Worm (Caenorhabditis elegans) whole organism, midembryonic: ENCODE data around the gene fbxl-1.

ENCODE experiments used
- T22C8.4 ChIP-seq: fragments of 200-800 bp; sonication (Bioruptor generic); IDR thresholded peaks from 2 replicates; pipeline ENCODE4 v1.3.6; 2022; ENCODE audit warnings: missing genetic modification characterization, missing compliant biosample characterization
- cog-1 ChIP-seq: sonication (generic microtip); optimal IDR thresholded peaks from 2 replicates; lab custom pipeline; 2016; ENCODE audit warnings: missing genetic modification characterization, missing compliant biosample characterization
- flt-1 ChIP-seq: fragments of 200-800 bp; sonication (Bioruptor generic); IDR thresholded peaks from 2 replicates; pipeline ENCODE4 v1.3.6; 2022; ENCODE audit warnings: missing genetic modification characterization, missing compliant biosample characterization
- klf-2 ChIP-seq: fragments of 200-800 bp; sonication (Bioruptor generic); conservative IDR thresholded peaks from 2 replicates; pipeline ENCODE4 v1.3.6; 2022; ENCODE audit warnings: missing genetic modification reagents, missing genetic modification characterization, missing compliant biosample characterization
- med-1 ChIP-seq: sonication (generic microtip); optimal IDR thresholded peaks from 2 replicates; lab custom pipeline; 2017; ENCODE audit warnings: missing genetic modification characterization, mild to moderate bottlenecking, missing compliant biosample characterization, antibody characterized with exemption, missing genetic modification reagents; ENCODE audit not compliant: insufficient read depth
- ref-1 ChIP-seq: fragments of 200-800 bp; sonication (Bioruptor generic); conservative IDR thresholded peaks from 2 replicates; pipeline ENCODE4 v1.3.6; 2022; ENCODE audit warnings: missing genetic modification reagents, missing genetic modification characterization, missing compliant biosample characterization
- tab-1 ChIP-seq: fragments of 200-800 bp; sonication (Bioruptor generic); IDR thresholded peaks from 2 replicates; pipeline ENCODE4 v1.3.6; 2022; ENCODE audit warnings: missing genetic modification characterization, missing compliant biosample characterization
- ztf-23 ChIP-seq: fragments of 200-800 bp; sonication (Bioruptor generic); IDR thresholded peaks from 2 replicates; pipeline ENCODE4 v1.3.6; 2022; ENCODE audit warnings: missing genetic modification reagents, missing genetic modification characterization, missing compliant biosample characterization
- ztf-29 ChIP-seq: fragments of 200-800 bp; sonication (Bioruptor generic); IDR thresholded peaks from 2 replicates; pipeline ENCODE4 v1.3.6; 2022; ENCODE audit warnings: missing genetic modification reagents, missing genetic modification characterization, missing compliant biosample characterization

fbxl-1 gene

DNA sequence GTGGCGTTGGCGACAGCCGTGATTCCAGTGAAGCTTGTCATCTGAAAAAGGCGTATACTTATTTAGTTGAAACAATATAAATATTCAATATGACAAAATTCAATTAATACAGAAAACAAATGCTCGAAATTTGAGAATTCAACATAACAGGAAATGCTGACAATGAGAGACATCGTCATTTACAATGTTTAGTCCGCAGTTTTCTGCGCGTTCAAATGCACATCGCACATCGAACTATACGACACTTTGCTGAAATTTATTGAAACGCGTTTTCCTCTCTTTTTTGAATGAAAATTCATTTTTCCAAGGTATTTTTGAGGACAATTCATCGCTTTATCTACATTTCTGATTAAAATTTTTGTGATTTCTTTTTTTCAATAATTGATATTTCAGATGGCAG, 16.4 kb downstream of the fbxl-1 start, which contains the start of the genes pbs-6 and cids-1:
Gene pbs-6 (minus strand): TSS at position 41 of the 400 bp plus-strand sequence.
Gene cids-1 (plus strand): TSS at position 394 of the 400 bp plus-strand sequence.
- TF ChIP-seq tab-1 (GFP tag; lab: Robert Waterston, UW): no peak
- no peak for TF ChIP-seq med-1 (GFP tag; lab: Kevin White, UChicago)
- TF ChIP-seq ztf-23 (GFP tag; lab: Robert Waterston, UW): no peak
- TF ChIP-seq T22C8.4: no peak
- TF ChIP-seq ztf-29 (GFP tag; lab: Robert Waterston, UW): no peak
- TF ChIP-seq cog-1: no peak
- TF ChIP-seq klf-2: no peak
- TF ChIP-seq flt-1: no peak
- no peak for TF ChIP-seq ref-1 (GFP tag; lab: Robert Waterston, UW)

DNA sequence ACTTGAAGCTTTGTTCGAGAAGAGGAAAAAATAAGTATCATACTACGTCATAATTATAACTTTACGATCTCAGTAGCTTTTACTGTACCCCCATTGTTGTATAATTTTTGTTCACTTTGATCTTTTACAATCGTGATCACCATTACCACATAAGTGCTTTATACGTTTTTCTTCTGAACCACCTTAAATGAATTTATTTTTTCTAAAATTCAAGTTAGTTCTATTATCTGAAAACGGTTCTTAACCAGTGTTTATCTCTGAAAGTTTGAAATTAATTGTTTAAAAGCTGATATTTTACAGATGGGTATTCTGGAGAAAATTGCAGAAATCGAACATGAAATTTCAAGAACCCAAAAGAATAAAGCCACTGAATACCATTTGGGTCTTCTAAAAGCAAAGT, 18.0 kb downstream of the fbxl-1 start, which contains the start of gene C02F5.3:
Gene C02F5.3 (plus strand): TSS at position 301 of the 400 bp plus-strand sequence.
- TF ChIP-seq cog-1: no peak
- TF ChIP-seq flt-1: no peak
- TF ChIP-seq T22C8.4: no peak
- no peak for TF ChIP-seq ref-1 (GFP tag; lab: Robert Waterston, UW)
- TF ChIP-seq tab-1 (GFP tag; lab: Robert Waterston, UW): no peak
- TF ChIP-seq med-1 (GFP tag; lab: Kevin White, UChicago): no peak
- no peak for TF ChIP-seq ztf-23 (GFP tag; lab: Robert Waterston, UW)
- TF ChIP-seq klf-2: no peak
- no peak for TF ChIP-seq ztf-29 (GFP tag; lab: Robert Waterston, UW)

DNA sequence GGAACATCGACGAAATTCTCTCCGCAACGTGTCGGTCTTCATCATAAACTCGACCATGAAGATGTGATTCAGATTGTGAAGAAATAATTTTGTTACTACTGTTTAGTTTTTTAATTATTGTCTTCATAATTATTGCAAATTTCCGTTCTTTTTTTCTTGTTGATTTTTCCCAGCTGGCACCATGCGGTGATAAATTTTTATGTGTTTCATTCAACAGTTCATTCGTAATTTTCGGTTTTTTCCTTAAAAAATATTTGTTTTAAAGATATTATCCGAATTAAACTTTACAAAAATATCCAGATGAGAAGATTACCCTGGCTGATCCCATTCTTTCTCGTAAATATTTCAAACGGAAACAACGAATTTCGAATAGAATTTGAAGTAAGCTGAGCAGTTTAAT, 19.4 kb downstream of the fbxl-1 start, which contains the start of gene C02F5.13:
Gene C02F5.13 (plus strand): TSS at position 301 of the 400 bp plus-strand sequence.
- no peak for TF ChIP-seq T22C8.4
- TF ChIP-seq med-1 (GFP tag; lab: Kevin White, UChicago): no peak
- no peak for TF ChIP-seq tab-1 (GFP tag; lab: Robert Waterston, UW)
- TF ChIP-seq flt-1: no peak
- no peak for TF ChIP-seq ztf-29 (GFP tag; lab: Robert Waterston, UW)
- TF ChIP-seq ztf-23 (GFP tag; lab: Robert Waterston, UW): no peak

DNA sequence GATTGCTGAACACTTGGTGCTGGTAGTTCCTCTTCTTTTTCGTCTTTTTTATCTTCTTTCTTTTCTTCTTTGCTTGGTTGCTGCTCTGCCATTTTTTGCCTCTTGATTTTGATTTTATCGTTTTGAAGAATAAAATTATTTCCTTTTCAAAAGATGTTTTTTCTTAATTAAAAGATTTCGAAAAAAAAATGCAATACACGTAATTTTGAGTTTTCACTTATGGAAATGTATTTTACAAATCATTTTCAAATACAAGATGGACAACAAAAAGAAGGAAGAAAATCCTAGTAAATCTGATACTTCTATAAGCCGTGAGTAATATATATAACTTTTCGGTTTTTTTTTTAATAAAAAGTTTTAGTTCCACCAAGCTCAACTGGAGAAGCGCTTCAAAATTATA, 21.8 kb downstream of the fbxl-1 start, which contains the start of the genes C02F5.10 and C02F5.2:
Gene C02F5.10 (minus strand): TSS at position 101 of the 400 bp plus-strand sequence.
Gene C02F5.2 (plus strand): TSS at position 239 of the 400 bp plus-strand sequence.
- TF ChIP-seq ztf-29 (GFP tag; lab: Robert Waterston, UW) (no peak), T22C8.4 (no peak), ref-1 (GFP tag; lab: Robert Waterston, UW) (no peak), med-1 (GFP tag; lab: Kevin White, UChicago) (no peak), klf-2 (no peak), cog-1 (no peak), ztf-23 (GFP tag; lab: Robert Waterston, UW) (no peak), tab-1 (GFP tag; lab: Robert Waterston, UW) (no peak), flt-1 (no peak)

DNA sequence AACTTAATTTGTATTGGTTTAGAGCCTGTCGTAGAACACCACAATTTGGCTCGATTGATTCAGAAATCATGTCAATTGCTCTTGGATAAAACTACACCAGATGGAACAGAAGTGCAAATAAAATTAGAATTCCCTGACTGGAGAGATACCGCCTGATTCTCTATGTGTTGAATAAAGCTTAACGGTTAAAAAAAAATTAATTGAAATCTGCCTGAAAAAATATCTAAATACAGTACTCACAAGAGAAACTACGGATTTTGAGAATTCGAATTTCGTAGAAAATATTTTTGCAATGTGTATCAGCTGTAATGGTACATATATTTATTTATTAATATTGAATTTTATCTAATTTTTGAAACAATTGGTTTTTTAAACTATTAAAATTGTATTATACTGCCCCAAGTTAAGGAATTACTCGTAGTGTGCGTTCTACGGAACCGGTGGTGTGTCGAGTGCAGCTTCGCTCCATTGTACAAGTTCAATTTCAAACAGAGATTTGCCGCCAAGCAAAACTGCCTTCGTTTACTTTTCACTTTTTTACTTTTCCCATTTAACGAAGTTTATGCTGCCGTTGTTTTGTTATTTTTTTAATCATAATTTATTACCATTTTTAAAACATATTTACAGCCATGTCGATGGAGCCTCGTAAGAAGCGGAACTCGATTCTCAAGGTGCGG, 22.5 kb downstream of the fbxl-1 start, which contains the start of gene knl-1:
Gene knl-1 (plus strand): TSS at position 626 of the 677 bp plus-strand sequence.
- TF ChIP-seq ztf-23 (GFP tag; lab: Robert Waterston, UW) (peak; percentile 73), ztf-29 (GFP tag; lab: Robert Waterston, UW) (no peak), klf-2 (no peak), T22C8.4 (no peak), med-1 (GFP tag; lab: Kevin White, UChicago) (no peak), tab-1 (GFP tag; lab: Robert Waterston, UW) (no peak), ref-1 (GFP tag; lab: Robert Waterston, UW) (no peak), cog-1 (no peak), flt-1 (0 out of 2 replicates have a peak, but pooled peaks have one; percentile 33)

DNA sequence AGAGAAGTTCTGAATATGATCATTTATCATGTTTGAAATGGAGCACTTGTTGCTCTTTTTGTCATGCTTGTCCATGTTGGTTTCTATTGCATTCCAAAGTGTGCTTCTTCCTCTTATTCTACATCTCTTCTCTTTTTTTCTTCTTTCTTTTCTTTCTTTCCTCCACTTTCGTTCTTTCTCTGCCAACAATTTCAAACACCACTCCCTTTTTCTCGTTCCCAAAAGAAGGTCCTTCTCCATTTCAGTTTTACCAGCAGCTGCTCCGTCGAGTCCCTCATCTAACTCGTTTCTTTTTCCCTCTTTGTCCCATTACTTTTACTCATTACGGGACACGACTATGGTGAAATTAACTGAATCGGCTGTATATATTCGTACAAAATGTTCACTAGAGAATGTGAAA, 27.3 kb downstream of the fbxl-1 start, which contains the start of gene F09G8.5:
Gene F09G8.5 (plus strand): TSS at position 38 of the 400 bp plus-strand sequence.
- no peak for TF ChIP-seq ref-1 (GFP tag; lab: Robert Waterston, UW)
- TF ChIP-seq tab-1 (GFP tag; lab: Robert Waterston, UW): no peak
- no peak for TF ChIP-seq T22C8.4

DNA sequence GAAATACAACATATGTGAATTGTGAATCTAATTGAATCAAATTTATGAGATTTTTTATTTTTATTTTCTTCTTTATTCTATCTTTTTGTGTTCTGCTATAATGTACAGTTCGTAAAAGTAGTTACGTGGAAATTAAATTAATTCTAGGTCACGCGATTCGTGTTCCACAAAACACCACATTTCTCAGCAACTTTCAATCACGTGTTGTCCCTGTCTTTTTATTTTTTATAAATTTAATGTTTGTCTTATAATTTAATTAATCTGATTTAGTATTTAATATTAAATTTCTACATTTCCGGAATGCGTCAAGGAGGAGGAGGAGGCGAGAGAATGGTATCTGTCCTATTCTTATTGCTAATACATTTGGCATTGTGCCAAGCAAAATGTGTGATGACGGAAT, 30.4 kb downstream of the fbxl-1 start, which contains the start of gene ncr-2:
Gene ncr-2 (plus strand): TSS at position 301 of the 400 bp plus-strand sequence.
- TF ChIP-seq klf-2 (no peak), T22C8.4 (no peak), cog-1 (no peak), ztf-23 (GFP tag; lab: Robert Waterston, UW) (no peak), ref-1 (GFP tag; lab: Robert Waterston, UW) (no peak), flt-1 (no peak), tab-1 (GFP tag; lab: Robert Waterston, UW) (no peak), med-1 (GFP tag; lab: Kevin White, UChicago) (no peak), ztf-29 (GFP tag; lab: Robert Waterston, UW) (no peak)

DNA sequence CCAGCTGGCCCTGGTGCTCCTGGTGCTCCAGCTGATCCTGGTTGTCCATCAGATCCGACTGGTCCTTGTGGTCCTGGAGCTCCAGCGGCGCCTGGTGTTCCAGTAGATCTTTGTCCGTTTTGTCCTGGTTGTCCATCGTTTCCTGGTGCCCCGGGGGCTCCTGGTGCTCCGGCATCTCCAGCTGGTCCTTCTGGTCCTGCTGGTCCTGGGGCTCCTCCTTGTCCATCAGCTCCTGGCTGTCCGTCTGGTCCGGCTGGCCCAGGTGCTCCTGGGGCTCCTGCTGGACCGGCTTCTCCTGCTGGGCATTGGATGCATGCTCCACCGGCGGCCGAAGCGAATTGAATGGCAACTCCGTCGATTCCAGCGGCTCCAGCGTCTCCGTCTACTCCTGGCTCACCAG, 35.0 kb downstream of the fbxl-1 start:
- TF ChIP-seq flt-1 (no peak), tab-1 (GFP tag; lab: Robert Waterston, UW) (no peak), klf-2 (no peak), T22C8.4 (no peak), ztf-29 (GFP tag; lab: Robert Waterston, UW) (no peak), med-1 (GFP tag; lab: Kevin White, UChicago) (no peak), ref-1 (GFP tag; lab: Robert Waterston, UW) (no peak), cog-1 (no peak), ztf-23 (GFP tag; lab: Robert Waterston, UW) (no peak)

DNA sequence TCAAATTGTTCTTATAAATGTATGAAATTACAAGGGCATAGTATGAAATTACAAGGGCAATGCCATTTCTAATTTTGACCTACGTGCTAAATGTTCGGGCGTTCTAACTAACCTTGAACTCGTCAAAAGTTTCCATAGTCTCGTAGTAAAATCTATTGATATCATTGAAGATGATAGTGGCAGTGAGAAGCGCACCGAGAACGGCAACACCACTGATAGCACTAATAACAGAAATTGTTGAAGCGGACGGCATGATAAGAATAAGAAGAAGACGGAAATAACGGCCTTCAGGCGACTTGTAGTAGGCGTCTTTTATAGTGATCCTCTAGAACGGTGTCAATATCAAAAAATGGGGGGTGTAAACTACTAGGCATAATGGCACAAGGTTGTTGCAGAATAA, 35.7 kb downstream of the fbxl-1 start, which contains the start of gene col-91:
Gene col-91 (minus strand): TSS at position 288 of the 400 bp plus-strand sequence.
- TF ChIP-seq ztf-23 (GFP tag; lab: Robert Waterston, UW) (no peak), flt-1 (no peak), med-1 (GFP tag; lab: Kevin White, UChicago) (no peak), ref-1 (GFP tag; lab: Robert Waterston, UW) (no peak), cog-1 (no peak), T22C8.4 (no peak), tab-1 (GFP tag; lab: Robert Waterston, UW) (no peak), klf-2 (no peak), ztf-29 (GFP tag; lab: Robert Waterston, UW) (no peak)
